Comparison of ENCODE assay signal across 5 worm cellular contexts in genomic region chrII:14399595-14399994, ce11.
TF ChIP-seq lines count a peak whose summit lies in the region.

No protein-coding gene starts in this region.

TF ChIP-seq in whole organism, L1 larva, 84 proteins besides CTCF, POLR2A, EP300 and RAD21 (continues in another document):
- TF ChIP-seq swsn-7 (tag; optimal IDR thresholded peaks at IDR 0.05; lab: Kevin White, UChicago), result peak; percentile 83
- TF ChIP-seq irx-1 (tag; optimal IDR thresholded peaks at IDR 0.05; lab: Kevin White, UChicago), result peak; percentile 79
- peak; percentile 50 for TF ChIP-seq ceh-8 (GFP tag; optimal IDR thresholded peaks at IDR 0.05; lab: Kevin White, UChicago)
- TF ChIP-seq zip-4 (GFP tag; optimal IDR thresholded peaks at IDR 0.05; lab: Kevin White, UChicago), result peak; percentile 67
- no peak; the same call in 1 of the 2 replicates for TF ChIP-seq ceh-88 (GFP tag; IDR thresholded peaks at IDR 0.05; lab: Robert Waterston, UW)
- TF ChIP-seq aha-1 (tag; optimal IDR thresholded peaks at IDR 0.05; lab: Kevin White, UChicago), result no peak
- peak; percentile 34 for TF ChIP-seq ama-1 (optimal IDR thresholded peaks at IDR 0.05; lab: Kevin White, UChicago)
- no peak for TF ChIP-seq hlh-17 (GFP tag; optimal IDR thresholded peaks at IDR 0.05; lab: Kevin White, UChicago; ENCODE audit: borderline replicate concordance)
- peak; percentile 99 for TF ChIP-seq unc-130 (tag; optimal IDR thresholded peaks at IDR 0.05; lab: Kevin White, UChicago)
- peak; percentile 90 for TF ChIP-seq fkh-8 (tag; optimal IDR thresholded peaks at IDR 0.05; lab: Kevin White, UChicago)
- TF ChIP-seq mab-9 (GFP tag; IDR thresholded peaks at IDR 0.05; lab: Robert Waterston, UW), result no peak
- TF ChIP-seq rnt-1 (tag; optimal IDR thresholded peaks at IDR 0.05; lab: Kevin White, UChicago), result peak; percentile 76
- peak; percentile 68 for TF ChIP-seq F16B12.6 (tag; optimal IDR thresholded peaks at IDR 0.05; lab: Kevin White, UChicago)
- peak; percentile 93 for TF ChIP-seq nhr-85 (tag; lab: Kevin White, UChicago)
- TF ChIP-seq pqm-1 (tag; optimal IDR thresholded peaks at IDR 0.05; lab: Kevin White, UChicago), result no peak
- TF ChIP-seq egl-13 (tag; optimal IDR thresholded peaks at IDR 0.05; lab: Kevin White, UChicago), result peak; percentile 77
- TF ChIP-seq nhr-19 (GFP tag; conservative IDR thresholded peaks at IDR 0.05; lab: Robert Waterston, UW), result peak; percentile 80
- peak; percentile 86 for TF ChIP-seq tbx-2 (tag; optimal IDR thresholded peaks at IDR 0.05; lab: Kevin White, UChicago)

TF ChIP-seq in whole organism, L3 larva, 47 proteins besides CTCF, POLR2A, EP300 and RAD21 (continues in another document):
- peak; percentile 60 for TF ChIP-seq jun-1 (tag; optimal IDR thresholded peaks at IDR 0.05; lab: Kevin White, UChicago)
- TF ChIP-seq egl-27 (tag; optimal IDR thresholded peaks at IDR 0.05; lab: Kevin White, UChicago), result no peak
- TF ChIP-seq ztf-4 (tag; optimal IDR thresholded peaks at IDR 0.05; lab: Kevin White, UChicago), result peak; percentile 41
- no peak for TF ChIP-seq ZK546.5 (tag; optimal IDR thresholded peaks at IDR 0.05; lab: Kevin White, UChicago)
- TF ChIP-seq lsy-12 (tag; optimal IDR thresholded peaks at IDR 0.05; lab: Kevin White, UChicago), result peak; percentile 48
- TF ChIP-seq egl-5 (tag; optimal IDR thresholded peaks at IDR 0.05; lab: Kevin White, UChicago), result peak; percentile 98
- TF ChIP-seq ceh-28 (tag; optimal IDR thresholded peaks at IDR 0.05; lab: Kevin White, UChicago), result peak; percentile 77
- TF ChIP-seq mml-1 (tag; optimal IDR thresholded peaks at IDR 0.05; lab: Kevin White, UChicago), result no peak
- no peak for TF ChIP-seq ceh-82 (tag; optimal IDR thresholded peaks at IDR 0.05; lab: Kevin White, UChicago)
- peak; percentile 86 for TF ChIP-seq hmg-11 (tag; optimal IDR thresholded peaks at IDR 0.05; lab: Kevin White, UChicago)
- TF ChIP-seq elt-1 (tag; optimal IDR thresholded peaks at IDR 0.05; lab: Kevin White, UChicago), result no peak
- TF ChIP-seq pha-4 (tag; optimal IDR thresholded peaks at IDR 0.05; lab: Kevin White, UChicago), result peak; percentile 98
- peak; percentile 6 for TF ChIP-seq nhr-77 (tag; optimal IDR thresholded peaks at IDR 0.05; lab: Kevin White, UChicago)
- TF ChIP-seq nhr-25 (tag; optimal IDR thresholded peaks at IDR 0.05; lab: Kevin White, UChicago), result peak; percentile 85
- peak; percentile 70 for TF ChIP-seq nhr-43 (tag; optimal IDR thresholded peaks at IDR 0.05; lab: Kevin White, UChicago; ENCODE audit: poor library complexity, severe bottlenecking)
- TF ChIP-seq ama-1 (optimal IDR thresholded peaks at IDR 0.05; lab: Kevin White, UChicago), result no peak
- no peak for TF ChIP-seq unc-62 (GFP tag; optimal IDR thresholded peaks at IDR 0.05; lab: Kevin White, UChicago)
- peak; percentile 81 for TF ChIP-seq nhr-23 (tag; optimal IDR thresholded peaks at IDR 0.05; lab: Kevin White, UChicago)
- peak; percentile 56 for TF ChIP-seq elt-2 (tag; optimal IDR thresholded peaks at IDR 0.05; lab: Kevin White, UChicago)

TF ChIP-seq in whole organism, early embryonic, 17 proteins besides CTCF, POLR2A, EP300 and RAD21:
- TF ChIP-seq F13C5.2 (tag; optimal IDR thresholded peaks at IDR 0.05; lab: Kevin White, UChicago), result peak; percentile 1
- TF ChIP-seq hmbx-1 (tag; optimal IDR thresholded peaks at IDR 0.05; lab: Kevin White, UChicago), result no peak
- no peak for TF ChIP-seq sea-1 (GFP tag; conservative IDR thresholded peaks at IDR 0.05; lab: Robert Waterston, UW)
- no peak for TF ChIP-seq ceh-36 (tag; optimal IDR thresholded peaks at IDR 0.05; lab: Kevin White, UChicago)
- no peak for TF ChIP-seq B0310.2 (tag; optimal IDR thresholded peaks at IDR 0.05; lab: Kevin White, UChicago)
- no peak for TF ChIP-seq ets-7 (tag; optimal IDR thresholded peaks at IDR 0.05; lab: Kevin White, UChicago)
- TF ChIP-seq pes-1 (GFP tag; IDR thresholded peaks at IDR 0.05; lab: Robert Waterston, UW), result 0 out of 2 replicates have a peak, but pooled peaks have one; percentile 3

TF ChIP-seq in whole organism, midembryonic, 9 proteins besides CTCF, POLR2A, EP300 and RAD21:
- TF ChIP-seq ztf-23 (GFP tag; IDR thresholded peaks at IDR 0.05; lab: Robert Waterston, UW), result peak; percentile 67
- TF ChIP-seq ztf-29 (GFP tag; IDR thresholded peaks at IDR 0.05; lab: Robert Waterston, UW), result no peak
- TF ChIP-seq tab-1 (GFP tag; IDR thresholded peaks at IDR 0.05; lab: Robert Waterston, UW), result no peak
- no peak for TF ChIP-seq med-1 (GFP tag; optimal IDR thresholded peaks at IDR 0.05; lab: Kevin White, UChicago; ENCODE audit: insufficient read depth)
- TF ChIP-seq klf-2 (GFP tag; conservative IDR thresholded peaks at IDR 0.05; lab: Robert Waterston, UW), result no peak
- no peak for TF ChIP-seq ref-1 (GFP tag; conservative IDR thresholded peaks at IDR 0.05; lab: Robert Waterston, UW)
- peak; percentile 59 for TF ChIP-seq cog-1 (tag; optimal IDR thresholded peaks at IDR 0.05; lab: Kevin White, UChicago)
- no peak for TF ChIP-seq T22C8.4 (GFP tag; IDR thresholded peaks at IDR 0.05; lab: Robert Waterston, UW)

TF ChIP-seq in whole organism, young adult, 124 proteins besides CTCF, POLR2A, EP300 and RAD21 (continues in another document):
- TF ChIP-seq lsl-1 (GFP tag; optimal IDR thresholded peaks at IDR 0.05; lab: Kevin White, UChicago) (no peak), mcd-1 (GFP tag; IDR thresholded peaks at IDR 0.05; lab: Robert Waterston, UW) (peak; percentile 95), bed-2 (GFP tag; IDR thresholded peaks at IDR 0.05; lab: Robert Waterston, UW) (no peak), cebp-2 (GFP tag; IDR thresholded peaks at IDR 0.05; lab: Robert Waterston, UW) (no peak), snpc-1.1 (tag; optimal IDR thresholded peaks at IDR 0.05; lab: Kevin White, UChicago; ENCODE audit: insufficient read depth) (no peak), mxl-1 (tag; optimal IDR thresholded peaks at IDR 0.05; lab: Kevin White, UChicago) (no peak), ekl-4 (GFP tag; IDR thresholded peaks at IDR 0.05; lab: Robert Waterston, UW) (peak; percentile 83), F37B4.10 (GFP tag; IDR thresholded peaks at IDR 0.05; lab: Robert Waterston, UW) (no peak), tbx-9 (tag; optimal IDR thresholded peaks at IDR 0.05; lab: Kevin White, UChicago; ENCODE audit: borderline replicate concordance) (no peak), Y56A3A.18 (GFP tag; IDR thresholded peaks at IDR 0.05; lab: Robert Waterston, UW) (no peak), tbp1 (GFP tag; optimal IDR thresholded peaks at IDR 0.05; lab: Kevin White, UChicago) (peak; percentile 3), F23B12.7 (tag; optimal IDR thresholded peaks at IDR 0.05; lab: Kevin White, UChicago; ENCODE audit: insufficient read depth) (peak; percentile 56), egl-44 (GFP tag; IDR thresholded peaks at IDR 0.05; lab: Robert Waterston, UW) (no peak), egl-18 (GFP tag; IDR thresholded peaks at IDR 0.05; lab: Robert Waterston, UW) (no peak), cebp-1 (GFP tag; IDR thresholded peaks at IDR 0.05; lab: Robert Waterston, UW) (peak; percentile 29; the same call in 1 of the 2 replicates), cebp-1 (tag; optimal IDR thresholded peaks at IDR 0.05; lab: Kevin White, UChicago) (peak; percentile 84), unc-62 (GFP tag; optimal IDR thresholded peaks at IDR 0.05; lab: Kevin White, UChicago) (no peak), ztf-25 (GFP tag; IDR thresholded peaks at IDR 0.05; lab: Robert Waterston, UW) (no peak), nhr-80 (tag; optimal IDR thresholded peaks at IDR 0.05; lab: Kevin White, UChicago) (peak; percentile 49), pbrm-1 (GFP tag; IDR thresholded peaks at IDR 0.05; lab: Robert Waterston, UW) (peak; percentile 49; the same call in 1 of the 2 replicates), madf-3 (GFP tag; IDR thresholded peaks at IDR 0.05; lab: Robert Waterston, UW) (peak; percentile 98), attf-6 (GFP tag; IDR thresholded peaks at IDR 0.05; lab: Robert Waterston, UW) (no peak), ceh-100 (GFP tag; IDR thresholded peaks at IDR 0.05; lab: Robert Waterston, UW) (no peak), ama-1 (optimal IDR thresholded peaks at IDR 0.05; lab: Kevin White, UChicago) (no peak), ama-1 (GFP tag; optimal IDR thresholded peaks at IDR 0.05; lab: Kevin White, UChicago) (peak in 1 of 2 experiments; percentile 5), lin-40 (tag; optimal IDR thresholded peaks at IDR 0.05; lab: Kevin White, UChicago) (peak; percentile 65), ztf-26 (tag; optimal IDR thresholded peaks at IDR 0.05; lab: Kevin White, UChicago) (peak; percentile 73), madf-10 (tag; optimal IDR thresholded peaks at IDR 0.05; lab: Kevin White, UChicago) (peak; percentile 56), dpl-1 (GFP tag; optimal IDR thresholded peaks at IDR 0.05; lab: Kevin White, UChicago) (peak; percentile 41), Y53F4B.3 (GFP tag; IDR thresholded peaks at IDR 0.05; lab: Robert Waterston, UW) (no peak), K12H6.12 (tag; optimal IDR thresholded peaks at IDR 0.05; lab: Kevin White, UChicago) (peak; percentile 58), rec-8 (tag; optimal IDR thresholded peaks at IDR 0.05; lab: Kevin White, UChicago) (no peak), repo-1 (tag; optimal IDR thresholded peaks at IDR 0.05; lab: Kevin White, UChicago) (no peak), hlh-12 (tag; optimal IDR thresholded peaks at IDR 0.05; lab: Kevin White, UChicago) (no peak), nfya-1 (tag; optimal IDR thresholded peaks at IDR 0.05; lab: Kevin White, UChicago; ENCODE audit: borderline replicate concordance, insufficient read depth) (no peak), attf-3 (GFP tag; conservative IDR thresholded peaks at IDR 0.05; lab: Robert Waterston, UW) (no peak), gei-17 (GFP tag; optimal IDR thresholded peaks at IDR 0.05; lab: Kevin White, UChicago) (no peak), ZK185.1 (tag; optimal IDR thresholded peaks at IDR 0.05; lab: Kevin White, UChicago; ENCODE audit: poor library complexity, severe bottlenecking) (peak; percentile 60), dpff-1 (tag; optimal IDR thresholded peaks at IDR 0.05; lab: Kevin White, UChicago) (no peak), pha-4 (tag; optimal IDR thresholded peaks at IDR 0.05; lab: Kevin White, UChicago) (no peak), zfh-2 (GFP tag; conservative IDR thresholded peaks at IDR 0.05; lab: Robert Waterston, UW) (no peak), rcor-1 (GFP tag; IDR thresholded peaks at IDR 0.05; lab: Robert Waterston, UW) (no peak), B0035.1 (tag; optimal IDR thresholded peaks at IDR 0.05; lab: Kevin White, UChicago) (no peak), rpc-1 (optimal IDR thresholded peaks at IDR 0.05; lab: Kevin White, UChicago) (no peak), rpc-1 (tag; optimal IDR thresholded peaks at IDR 0.05; lab: Kevin White, UChicago) (no peak), hrde-1 (tag; optimal IDR thresholded peaks at IDR 0.05; lab: Kevin White, UChicago; ENCODE audit: borderline replicate concordance) (no peak), unc-130 (GFP tag; optimal IDR thresholded peaks at IDR 0.05; lab: Kevin White, UChicago) (no peak)

Comparison
In these comparisons a context has a peak if more than half of its experiments do, and no peak if none do; other contexts are left out.
1. Of the 8 proteins assayed by ChIP-seq in both whole organism, young adult and whole organism, L1 larva: peak only in whole organism, young adult: none; only in whole organism, L1 larva: nhr-90 and unc-130; in both: dpl-1, efl-1 and snpc-4; in neither: 1; mixed calls (peak in some experiments, not most) for 2.